Worm (Caenorhabditis elegans) whole organism, midembryonic: ENCODE measurements around the gene F23H12.5.

Source experiments
- flt-1 ChIP-seq: fragments of 200-800 bp; sonication (Bioruptor generic); IDR thresholded peaks from 2 replicates; pipeline ENCODE4 v1.3.6; 2022; ENCODE audit warnings: missing genetic modification characterization, missing compliant biosample characterization
- med-1 ChIP-seq: sonication (generic microtip); optimal IDR thresholded peaks from 2 replicates; lab custom pipeline; 2017; ENCODE audit warnings: missing genetic modification characterization, mild to moderate bottlenecking, missing compliant biosample characterization, antibody characterized with exemption, missing genetic modification reagents; ENCODE audit not compliant: insufficient read depth
- ref-1 ChIP-seq: fragments of 200-800 bp; sonication (Bioruptor generic); conservative IDR thresholded peaks from 2 replicates; pipeline ENCODE4 v1.3.6; 2022; ENCODE audit warnings: missing genetic modification reagents, missing genetic modification characterization, missing compliant biosample characterization

ce11 chrV:12412321-12412720 is 53.9 kb downstream of the F23H12.5 start:
- TF ChIP-seq flt-1 (no peak), ref-1 (GFP tag; lab: Robert Waterston, UW) (no peak), med-1 (GFP tag; lab: Kevin White, UChicago) (no peak)
